Worm (Caenorhabditis elegans) whole organism, L4 larva: ENCODE measurements around the gene F10C1.9.
"Not testable (repeated sequence)": the region's sequence is repeated elsewhere in the genome, so short reads cannot be mapped to it uniquely, and the experiment has no call there.

Source experiments
- D1046.2 ChIP-seq: fragments of 200-800 bp; sonication (Bioruptor generic); IDR thresholded peaks from 2 replicates; pipeline ENCODE4 v1.3.6; 2022; ENCODE audit warnings: missing genetic modification characterization, missing compliant biosample characterization
- F26F4.8 ChIP-seq: fragments of 200-800 bp; sonication (Bioruptor generic); conservative IDR thresholded peaks from 2 replicates; pipeline ENCODE4 v1.3.6; 2022; ENCODE audit warnings: missing genetic modification characterization, missing compliant biosample characterization
- Y75B8A.6 ChIP-seq: fragments of 200-800 bp; sonication (Bioruptor generic); IDR thresholded peaks from 2 replicates; pipeline ENCODE4 v1.3.6; 2022; ENCODE audit warnings: missing genetic modification reagents, missing genetic modification characterization, missing compliant biosample characterization
- aly-2 ChIP-seq: sonication (generic microtip); optimal IDR thresholded peaks from 2 replicates; lab custom pipeline; 2018; ENCODE audit warnings: missing biosample characterization, missing genetic modification characterization
- ces-1 ChIP-seq: fragments of 150-350 bp; sonication (generic microtip); optimal IDR thresholded peaks from 4 replicates; lab custom pipeline; 2014; ENCODE audit warnings: missing biosample characterization, missing genetic modification reagents, missing genetic modification characterization
- cey-2 ChIP-seq: sonication (generic microtip); optimal IDR thresholded peaks from 3 replicates; lab custom pipeline; 2017; ENCODE audit warnings: missing genetic modification characterization, mild to moderate bottlenecking, missing compliant biosample characterization, antibody characterized with exemption, borderline replicate concordance; ENCODE audit not compliant: insufficient read depth
- dpl-1 ChIP-seq: fragments of 150-350 bp; optimal IDR thresholded peaks from 2 replicates; lab custom pipeline; 2014; ENCODE audit warnings: missing biosample characterization, missing genetic modification reagents, missing genetic modification characterization
- duxl-1 ChIP-seq: sonication (generic microtip); optimal IDR thresholded peaks from 2 replicates; lab custom pipeline; 2016; ENCODE audit warnings: mild to moderate bottlenecking, missing genetic modification characterization, moderate library complexity, missing compliant biosample characterization; ENCODE audit not compliant: poor library complexity
- egl-43 ChIP-seq: fragments of 200-800 bp; sonication (Bioruptor generic); IDR thresholded peaks from 2 replicates; pipeline ENCODE4 v1.3.6; 2022; ENCODE audit warnings: missing genetic modification reagents, missing genetic modification characterization, missing compliant biosample characterization
- fos-1 ChIP-seq: fragments of 150-350 bp; optimal IDR thresholded peaks from 2 replicates; lab custom pipeline; 2014; ENCODE audit warnings: missing biosample characterization, missing genetic modification characterization
- hif-1 ChIP-seq, 2 experiments: sonication (generic microtip); optimal IDR thresholded peaks; 2 replicates each; lab custom pipeline; 2016 to 2017; ENCODE audit warnings: missing compliant biosample characterization in 2 of 2, missing genetic modification characterization in 2 of 2, missing genetic modification reagents in 2 of 2, missing genotype in 2 of 2, mild to moderate bottlenecking in 1 of 2
- lir-3 ChIP-seq: sonication (generic microtip); optimal IDR thresholded peaks from 2 replicates; lab custom pipeline; 2016; ENCODE audit warnings: mild to moderate bottlenecking, missing genetic modification characterization, missing compliant biosample characterization
- lsy-2 ChIP-seq, 2 experiments: fragments of 150-350 bp in 1 of 2; sonication (generic microtip) in 1 of 2; optimal IDR thresholded peaks; 2 replicates each; lab custom pipeline; 2014 to 2017; ENCODE audit warnings: missing biosample characterization in 2 of 2, missing genetic modification characterization in 2 of 2
- madf-5 ChIP-seq, 2 experiments: fragments of 200-800 bp; sonication (Bioruptor generic); IDR thresholded peaks; 2 replicates each; pipeline ENCODE4 v1.3.6; 2022; ENCODE audit warnings: missing compliant biosample characterization in 2 of 2, missing genetic modification characterization in 2 of 2
- nhr-10 ChIP-seq: fragments of 150-350 bp; optimal IDR thresholded peaks from 2 replicates; lab custom pipeline; 2014; ENCODE audit warnings: missing biosample characterization, missing genetic modification characterization
- nhr-111 ChIP-seq: fragments of 200-800 bp; sonication (Bioruptor generic); optimal IDR thresholded peaks from 2 replicates; lab custom pipeline; 2018; ENCODE audit warnings: mild to moderate bottlenecking, missing genetic modification characterization, missing compliant biosample characterization
- nhr-25 ChIP-seq: sonication (generic microtip); optimal IDR thresholded peaks from 2 replicates; lab custom pipeline; 2017; ENCODE audit warnings: missing genetic modification characterization, mild to moderate bottlenecking, missing compliant biosample characterization, antibody characterized with exemption, moderate library complexity, borderline replicate concordance; ENCODE audit not compliant: insufficient read depth
- nhr-28 ChIP-seq: fragments of 150-350 bp; optimal IDR thresholded peaks from 2 replicates; lab custom pipeline; 2014; ENCODE audit warnings: missing biosample characterization, missing genetic modification characterization
- nhr-48 ChIP-seq: sonication (generic microtip); optimal IDR thresholded peaks from 2 replicates; lab custom pipeline; 2016; ENCODE audit warnings: mild to moderate bottlenecking, missing genetic modification characterization, missing compliant biosample characterization
- nhr-77 ChIP-seq: fragments of 150-350 bp; optimal IDR thresholded peaks from 2 replicates; lab custom pipeline; 2014; ENCODE audit warnings: missing biosample characterization, missing genetic modification characterization
- pha-4 ChIP-seq, 2 experiments: fragments of 150-350 bp in 1 of 2; fragments of 200-800 bp in 1 of 2; sonication (Bioruptor generic) in 1 of 2; IDR thresholded peaks in 1 of 2; optimal IDR thresholded peaks in 1 of 2; 2 replicates each; pipeline versions ENCODE4 v1.3.6 to Lab custom; 2014 to 2022; ENCODE audit warnings: missing genetic modification characterization in 2 of 2, missing genetic modification reagents in 2 of 2, missing biosample characterization in 1 of 2, missing compliant biosample characterization in 1 of 2
- sdz-12 ChIP-seq: fragments of 200-800 bp; sonication (Bioruptor generic); optimal IDR thresholded peaks from 2 replicates; lab custom pipeline; 2018; ENCODE audit warnings: mild to moderate bottlenecking, missing genetic modification characterization, missing compliant biosample characterization
- set-16 ChIP-seq: fragments of 200-800 bp; sonication (Bioruptor generic); IDR thresholded peaks from 2 replicates; pipeline ENCODE4 v1.3.6; 2022; ENCODE audit warnings: missing genetic modification reagents, missing genetic modification characterization, missing compliant biosample characterization
- snpc-1.2 ChIP-seq: fragments of 200-800 bp; sonication (Bioruptor generic); IDR thresholded peaks from 2 replicates; pipeline ENCODE4 v1.3.6; 2022; ENCODE audit warnings: missing genetic modification reagents, missing genetic modification characterization, missing compliant biosample characterization
- spr-1 ChIP-seq: sonication (generic microtip); optimal IDR thresholded peaks from 2 replicates; lab custom pipeline; 2016; ENCODE audit warnings: mild to moderate bottlenecking, missing genetic modification characterization, missing compliant biosample characterization
- tag-97 ChIP-seq: fragments of 200-800 bp; sonication (Bioruptor generic); IDR thresholded peaks from 2 replicates; pipeline ENCODE4 v1.3.6; 2022; ENCODE audit warnings: missing genetic modification characterization, missing compliant biosample characterization
- tra-1 ChIP-seq: fragments of 200-800 bp; sonication (Bioruptor generic); IDR thresholded peaks from 2 replicates; pipeline ENCODE4 v1.3.6; 2022; ENCODE audit warnings: missing genetic modification reagents, missing genetic modification characterization, missing compliant biosample characterization
- unc-130 ChIP-seq: sonication (generic microtip); optimal IDR thresholded peaks from 2 replicates; lab custom pipeline; 2016; ENCODE audit warnings: missing genetic modification reagents, missing genetic modification characterization, missing compliant biosample characterization
- unc-39 ChIP-seq: sonication (generic microtip); optimal IDR thresholded peaks from 2 replicates; lab custom pipeline; 2017; ENCODE audit warnings: missing biosample characterization, missing genetic modification characterization
- unc-62 ChIP-seq, 3 experiments: fragments of 150-350 bp in 1 of 3; sonication (generic microtip); optimal IDR thresholded peaks in 2 of 3; peaks in 1 of 3; 1 replicate in 1 of 3; 2 replicates in 2 of 3; lab custom pipeline; 2014 to 2017; ENCODE audit warnings: missing biosample characterization in 3 of 3, missing genetic modification characterization in 3 of 3, missing genetic modification reagents in 3 of 3, missing genotype in 1 of 3
- zfp-2 ChIP-seq: sonication (generic microtip); optimal IDR thresholded peaks from 2 replicates; lab custom pipeline; 2016; ENCODE audit warnings: mild to moderate bottlenecking, missing genetic modification characterization, missing compliant biosample characterization
- zip-2 ChIP-seq: fragments of 150-350 bp; optimal IDR thresholded peaks from 2 replicates; lab custom pipeline; 2014; ENCODE audit warnings: missing biosample characterization, missing genetic modification characterization
- ztf-7 ChIP-seq: fragments of 150-350 bp; optimal IDR thresholded peaks from 2 replicates; lab custom pipeline; 2014; ENCODE audit warnings: missing biosample characterization, missing genetic modification characterization

The F10C1.9 gene

ce11 chrII:5772547-5773142, 27.6 kb upstream of the F10C1.9 start (continued):
- TF ChIP-seq zfp-2 (tag; lab: Kevin White, UChicago) (no peak), dpl-1 (GFP tag; lab: Kevin White, UChicago) (no peak), set-16 (GFP tag; lab: Robert Waterston, UW) (peak; percentile 33; the same call in 1 of the 2 replicates), nhr-28 (tag; lab: Kevin White, UChicago) (peak; percentile 34), cey-2 (tag; lab: Kevin White, UChicago) (no peak), lsy-2 (tag; optimal IDR thresholded peaks at IDR 0.05; lab: Kevin White, UChicago) (no peak), nhr-10 (tag; lab: Kevin White, UChicago) (no peak), zip-2 (no peak), fos-1 (tag; lab: Kevin White, UChicago) (no peak), spr-1 (tag; lab: Kevin White, UChicago) (peak; percentile 23), ztf-7 (tag; lab: Kevin White, UChicago) (peak; percentile 34), hif-1 (tag; optimal IDR thresholded peaks at IDR 0.05; lab: Kevin White, UChicago) (peak in 1 of 2 experiments; percentile 31), snpc-1.2 (GFP tag; lab: Robert Waterston, UW) (peak; percentile 65; the same call in 1 of the 2 replicates)

ce11 chrII:5768274-5768820, 23.3 kb upstream of the F10C1.9 start:
- peak in 1 of 2 experiments; percentile 44 for TF ChIP-seq unc-62 (GFP tag; optimal IDR thresholded peaks at IDR 0.05 in 1 of 2; lab: Kevin White, UChicago)
- no peak for TF ChIP-seq unc-62 (tag; optimal IDR thresholded peaks at IDR 0.05; lab: Kevin White, UChicago)
- TF ChIP-seq nhr-28 (tag; lab: Kevin White, UChicago): peak; percentile 6
- TF ChIP-seq duxl-1 (tag; lab: Kevin White, UChicago): no peak

ce11 chrII:5765318-5765717, 20.2 kb upstream of the F10C1.9 start, which contains the start of gene ifb-1:
Gene ifb-1, plus strand, starts transcription at chrII:5765618.
- TF ChIP-seq madf-5 (GFP tag; IDR thresholded peaks at IDR 0.05; lab: Robert Waterston, UW) (no peak), nhr-25 (tag; lab: Kevin White, UChicago) (no peak), Y75B8A.6 (GFP tag; lab: Robert Waterston, UW) (no peak), hif-1 (tag; optimal IDR thresholded peaks at IDR 0.05; lab: Kevin White, UChicago) (no peak), aly-2 (tag; lab: Kevin White, UChicago) (no peak), unc-130 (GFP tag; lab: Kevin White, UChicago) (no peak), sdz-12 (GFP tag; lab: Kevin White, UChicago) (no peak)

- TF ChIP-seq F26F4.8; nhr-77; lsy-2 (tag; optimal IDR thresholded peaks at IDR 0.05; lab: Kevin White, UChicago): not testable (repeated sequence)
Observed at ce11 chrII:5757656-5758055, 12.6 kb upstream of the F10C1.9 start, which contains the start of the genes F10C1.3 and F10C1.23. Gene F10C1.3, minus strand, starts transcription at chrII:5757756. Gene F10C1.23, plus strand, starts transcription at chrII:5758040.

ce11 chrII:5754168-5754567, 9.1 kb upstream of the F10C1.9 start, which contains the start of gene F10C1.8:
Gene F10C1.8, plus strand, starts transcription at chrII:5754468.
- TF ChIP-seq tra-1 (no peak), D1046.2 (GFP tag; lab: Robert Waterston, UW) (no peak), egl-43 (GFP tag; lab: Robert Waterston, UW) (no peak), tag-97 (GFP tag; lab: Robert Waterston, UW) (no peak), nhr-48 (tag; lab: Kevin White, UChicago) (no peak), sdz-12 (GFP tag; lab: Kevin White, UChicago) (no peak), spr-1 (tag; lab: Kevin White, UChicago) (no peak), nhr-111 (GFP tag; lab: Kevin White, UChicago) (no peak), lir-3 (tag; lab: Kevin White, UChicago) (no peak), ces-1 (GFP tag; lab: Kevin White, UChicago) (no peak), pha-4 (GFP tag; IDR thresholded peaks at IDR 0.05; lab: Robert Waterston, UW) (no peak), pha-4 (tag; optimal IDR thresholded peaks at IDR 0.05; lab: Kevin White, UChicago) (no peak), unc-39 (tag; lab: Kevin White, UChicago) (no peak)
